Worm (Caenorhabditis elegans) whole organism, L2 larva: ENCODE results near the gene F19B10.5.

Source experiments
- F13H6.1 ChIP-seq: sonication (generic microtip); optimal IDR thresholded peaks from 2 replicates; lab custom pipeline; 2016; ENCODE audit warnings: missing genetic modification characterization, missing compliant biosample characterization
- ama-1 ChIP-seq: fragments of 150-350 bp; optimal IDR thresholded peaks from 2 replicates; lab custom pipeline; 2018; ENCODE audit warnings: inconsistent platforms
- egl-27 ChIP-seq: sonication (generic microtip); optimal IDR thresholded peaks from 3 replicates; lab custom pipeline; 2017; ENCODE audit warnings: missing biosample characterization, missing genetic modification reagents, missing genetic modification characterization
- fos-1 ChIP-seq: fragments of 150-350 bp; optimal IDR thresholded peaks from 2 replicates; lab custom pipeline; 2014; ENCODE audit warnings: missing biosample characterization, missing genetic modification characterization
- gmeb-1 ChIP-seq: fragments of 150-350 bp; optimal IDR thresholded peaks from 2 replicates; lab custom pipeline; 2014; ENCODE audit warnings: missing biosample characterization, missing genetic modification characterization
- lin-13 ChIP-seq: fragments of 150-350 bp; optimal IDR thresholded peaks from 2 replicates; lab custom pipeline; 2014; ENCODE audit warnings: missing biosample characterization, missing genetic modification reagents, missing genetic modification characterization
- nhr-12 ChIP-seq: fragments of 150-350 bp; optimal IDR thresholded peaks from 2 replicates; lab custom pipeline; 2014; ENCODE audit warnings: missing biosample characterization, missing genetic modification characterization
- nhr-23 ChIP-seq: fragments of 150-350 bp; optimal IDR thresholded peaks from 2 replicates; lab custom pipeline; 2014; ENCODE audit warnings: missing biosample characterization, missing genetic modification reagents, missing genetic modification characterization
- skn-1 ChIP-seq: sonication (generic microtip); optimal IDR thresholded peaks from 2 replicates; lab custom pipeline; 2017; ENCODE audit warnings: missing biosample characterization, missing genetic modification characterization
- snpc-4 ChIP-seq: fragments of 150-350 bp; optimal IDR thresholded peaks from 2 replicates; lab custom pipeline; 2014; ENCODE audit warnings: missing biosample characterization, missing genetic modification characterization
- unc-55 ChIP-seq: fragments of 150-350 bp; sonication (generic microtip); optimal IDR thresholded peaks from 3 replicates; lab custom pipeline; 2014; ENCODE audit warnings: missing biosample characterization, missing genetic modification reagents, missing genetic modification characterization
- unc-62 ChIP-seq: fragments of 150-350 bp; optimal IDR thresholded peaks from 2 replicates; lab custom pipeline; 2014; ENCODE audit warnings: missing biosample characterization, missing genetic modification reagents, missing genetic modification characterization

DNA sequence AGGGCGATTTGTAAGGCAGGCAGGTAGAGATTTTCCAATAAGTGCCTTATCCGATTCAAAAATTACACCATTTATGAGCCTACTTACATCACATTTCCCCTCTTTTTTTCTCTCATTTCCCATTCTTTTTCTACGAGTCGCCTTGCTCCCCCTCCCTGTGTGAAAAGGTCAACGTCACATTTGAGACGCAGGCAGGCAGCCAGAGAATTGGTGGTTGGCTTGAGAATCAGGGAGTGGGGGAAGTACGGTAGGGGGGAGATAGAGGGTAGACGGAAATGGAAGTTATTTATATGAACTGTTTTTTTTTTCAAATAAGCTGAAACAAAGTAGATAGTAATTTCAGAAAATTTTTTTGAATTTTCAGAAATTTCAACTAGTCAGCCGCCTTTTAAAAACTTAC, 38.9 kb upstream of the F19B10.5 start:
- TF ChIP-seq lin-13 (GFP tag; lab: Kevin White, UChicago) (no peak), unc-62 (GFP tag; lab: Kevin White, UChicago) (no peak), F13H6.1 (no peak), nhr-12 (tag; lab: Kevin White, UChicago) (no peak), fos-1 (tag; lab: Kevin White, UChicago) (no peak), egl-27 (tag; lab: Kevin White, UChicago) (no peak), gmeb-1 (tag; lab: Kevin White, UChicago) (no peak), snpc-4 (tag; lab: Kevin White, UChicago) (no peak), nhr-23 (no peak), ama-1 (no peak), skn-1 (tag; lab: Kevin White, UChicago) (no peak), unc-55 (GFP tag; lab: Kevin White, UChicago) (no peak)
